Fruit fly (Drosophila melanogaster): Measurements from ENCODE around the gene p53.
A peak's percentile ranks its signal among the peaks of the same experiment; 100 is the strongest.

Gene p53

dm6 chr3R:23053936-23054335, at the start of gene p53:
Gene p53, minus strand, starts transcription at chr3R:23054082.
- TF ChIP-seq CG4617 (GFP tag; optimal IDR thresholded peaks at IDR 0.05; ENCODE audit: borderline replicate concordance), result peak; percentile 21
- no peak for TF ChIP-seq crol (GFP tag; IDR thresholded peaks at IDR 0.05)
- TF ChIP-seq CG15601 (tag; optimal IDR thresholded peaks at IDR 0.05), result peak; percentile 67
- peak; percentile 84 for TF ChIP-seq CG2116 (GFP tag; optimal IDR thresholded peaks at IDR 0.05)
- 0 out of 2 replicates have a peak, but pooled peaks have one; percentile 43 for TF ChIP-seq CG32767 (GFP tag; IDR thresholded peaks at IDR 0.05)
- peak; percentile 24; the same call in 1 of the 2 replicates for TF ChIP-seq sisA (GFP tag; IDR thresholded peaks at IDR 0.05)
- peak; percentile 32 for TF ChIP-seq exex (tag; optimal IDR thresholded peaks at IDR 0.05)
- peak; percentile 4 for TF ChIP-seq sd (tag; optimal IDR thresholded peaks at IDR 0.05)
- TF ChIP-seq dan (GFP tag; IDR thresholded peaks at IDR 0.05), result no peak
- peak; percentile 40 for TF ChIP-seq CG9797 (GFP tag; optimal IDR thresholded peaks at IDR 0.05)
- TF ChIP-seq fd102C (GFP tag; optimal IDR thresholded peaks at IDR 0.05), result no peak
- peak; percentile 74 for TF ChIP-seq ATbp (GFP tag; optimal IDR thresholded peaks at IDR 0.05)
- no peak for TF ChIP-seq jumu (GFP tag; optimal IDR thresholded peaks at IDR 0.05)
- no peak for TF ChIP-seq D19A (tag; optimal IDR thresholded peaks at IDR 0.05)
- peak; percentile 72 for TF ChIP-seq CG2875 (GFP tag; optimal IDR thresholded peaks at IDR 0.05)
- no peak for TF ChIP-seq ro (GFP tag; IDR thresholded peaks at IDR 0.05)
- TF ChIP-seq mirr (GFP tag; optimal IDR thresholded peaks at IDR 0.05), result peak; percentile 73
- TF ChIP-seq ssp (GFP tag; IDR thresholded peaks at IDR 0.05), result peak; percentile 37; the same call in 1 of the 2 replicates
- TF ChIP-seq CG31388 (GFP tag; optimal IDR thresholded peaks at IDR 0.05), result no peak
- peak; percentile 77 for TF ChIP-seq slbo (GFP tag; IDR thresholded peaks at IDR 0.05)
- TF ChIP-seq CG16863 (GFP tag; optimal IDR thresholded peaks at IDR 0.05), result peak; percentile 29
- peak; percentile 73 for TF ChIP-seq CG14710 (tag; optimal IDR thresholded peaks at IDR 0.05)
- TF ChIP-seq Ada2b (GFP tag; IDR thresholded peaks at IDR 0.05), result peak; percentile 38; the same call in 1 of the 2 replicates
- TF ChIP-seq cas (GFP tag; IDR thresholded peaks at IDR 0.05), result no peak
- TF ChIP-seq CG10267 (tag; optimal IDR thresholded peaks at IDR 0.05), result peak; percentile 64
- no peak for TF ChIP-seq run (tag; optimal IDR thresholded peaks at IDR 0.05)
- TF ChIP-seq Hmx (GFP tag; optimal IDR thresholded peaks at IDR 0.05), result no peak
- TF ChIP-seq CG13894 (tag; optimal IDR thresholded peaks at IDR 0.05), result peak; percentile 46
- peak; percentile 68 for TF ChIP-seq btn (GFP tag; optimal IDR thresholded peaks at IDR 0.05)
- TF ChIP-seq CG7839 (tag; optimal IDR thresholded peaks at IDR 0.05), result peak; percentile 67
- TF ChIP-seq salm (tag; optimal IDR thresholded peaks at IDR 0.05), result peak; percentile 22
- TF ChIP-seq ci (GFP tag; IDR thresholded peaks at IDR 0.05), result peak; percentile 92
- no peak for TF ChIP-seq oc (tag; optimal IDR thresholded peaks at IDR 0.05)
- TF ChIP-seq gfzf (GFP tag; optimal IDR thresholded peaks at IDR 0.05), result peak; percentile 4
- no peak for TF ChIP-seq Lim3 (GFP tag; IDR thresholded peaks at IDR 0.05)
- peak; percentile 56 for TF ChIP-seq Myb (GFP tag; optimal IDR thresholded peaks at IDR 0.05)
- TF ChIP-seq Chrac-16 (GFP tag; optimal IDR thresholded peaks at IDR 0.05), result peak; percentile 15
- TF ChIP-seq CG12769 (tag; optimal IDR thresholded peaks at IDR 0.05), result no peak
- peak; percentile 71 for TF ChIP-seq CG10209 (GFP tag; optimal IDR thresholded peaks at IDR 0.05)
- peak; percentile 88 for TF ChIP-seq CG6765 (GFP tag; optimal IDR thresholded peaks at IDR 0.05)
- TF ChIP-seq Doc3 (GFP tag; IDR thresholded peaks at IDR 0.05; ENCODE audit: partially characterized antibody), result peak; percentile 41; the same call in 1 of the 3 replicates
- TF ChIP-seq bcd (GFP tag; optimal IDR thresholded peaks at IDR 0.05), result peak; percentile 89
- peak; percentile 59 for TF ChIP-seq gsb-n (tag; optimal IDR thresholded peaks at IDR 0.05)
- peak; percentile 72 for TF ChIP-seq Sox100B (GFP tag; optimal IDR thresholded peaks at IDR 0.05)
- TF ChIP-seq jigr1 (GFP tag; IDR thresholded peaks at IDR 0.05), result no peak
- TF ChIP-seq ab (GFP tag; optimal IDR thresholded peaks at IDR 0.05), result no peak
- peak; percentile 34 for TF ChIP-seq jing (GFP tag; optimal IDR thresholded peaks at IDR 0.05)
- TF ChIP-seq aop (GFP tag; IDR thresholded peaks at IDR 0.05), result no peak
- TF ChIP-seq CG16813 (GFP tag; IDR thresholded peaks at IDR 0.05; ENCODE audit: partially characterized antibody), result peak; percentile 76
- TF ChIP-seq dm (GFP tag; optimal IDR thresholded peaks at IDR 0.05), result peak; percentile 61
- peak; percentile 94 for TF ChIP-seq CG7987 (GFP tag; optimal IDR thresholded peaks at IDR 0.05)
